Fruit fly (Drosophila melanogaster) whole organism, wandering third instar larva: ENCODE measurements around the gene CG16781.

Source experiments
- CG9705 ChIP-seq: fragments of 200-800 bp; sonication (Bioruptor generic); optimal IDR thresholded peaks from 2 replicates; lab custom pipeline; 2018; ENCODE audit warnings: missing biosample characterization, mild to moderate bottlenecking, missing genetic modification characterization
- Dfd ChIP-seq: fragments of >200 bp; optimal IDR thresholded peaks from 2 replicates; lab custom pipeline; 2017; ENCODE audit warnings: missing biosample characterization, missing genetic modification characterization
- ey ChIP-seq: fragments of 200-800 bp; sonication (Bioruptor generic); optimal IDR thresholded peaks from 2 replicates; lab custom pipeline; 2016; ENCODE audit warnings: missing biosample characterization, missing genetic modification characterization
- h ChIP-seq: fragments of 200-800 bp; sonication (Bioruptor generic); optimal IDR thresholded peaks from 3 replicates; lab custom pipeline; 2016; ENCODE audit warnings: missing biosample characterization, mild to moderate bottlenecking, missing genetic modification characterization
- pan ChIP-seq: fragments of >200 bp; optimal IDR thresholded peaks from 2 replicates; lab custom pipeline; 2017
- psq ChIP-seq: fragments of 200-800 bp; sonication (Bioruptor generic); optimal IDR thresholded peaks from 3 replicates; lab custom pipeline; 2017; ENCODE audit warnings: missing biosample characterization, mild to moderate bottlenecking, missing genetic modification characterization, moderate library complexity

DNA sequence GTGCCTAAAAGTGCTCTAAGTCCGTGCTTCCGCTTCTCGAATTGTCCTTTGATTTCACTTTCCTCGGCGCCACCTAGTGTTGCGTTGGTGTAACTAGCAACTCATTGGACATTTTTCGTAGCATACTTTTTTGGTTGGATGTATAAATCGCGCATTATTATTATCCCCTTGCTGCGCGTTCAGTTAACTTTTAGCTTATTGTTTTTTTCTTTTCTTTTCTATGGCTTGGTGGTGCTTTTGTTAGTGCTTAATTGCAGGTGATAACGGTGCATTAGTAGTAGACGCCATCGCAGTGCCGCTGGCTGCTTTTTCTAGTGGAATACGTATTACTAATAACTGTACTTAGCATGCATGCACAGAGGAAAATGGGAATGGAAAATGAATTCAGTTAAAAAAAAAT lies 17.2 kb upstream of the CG16781 start:
- TF ChIP-seq h (GFP tag; lab: Kevin White, UChicago) (no peak), pan (no peak), CG9705 (GFP tag; lab: Kevin White, UChicago) (no peak), psq (GFP tag; lab: Kevin White, UChicago) (no peak), Dfd (GFP tag; lab: Kevin White, UChicago) (no peak), ey (GFP tag; lab: Kevin White, UChicago) (no peak)
